Fruit fly (Drosophila melanogaster): ENCODE data around the gene CG31178.

DNA sequence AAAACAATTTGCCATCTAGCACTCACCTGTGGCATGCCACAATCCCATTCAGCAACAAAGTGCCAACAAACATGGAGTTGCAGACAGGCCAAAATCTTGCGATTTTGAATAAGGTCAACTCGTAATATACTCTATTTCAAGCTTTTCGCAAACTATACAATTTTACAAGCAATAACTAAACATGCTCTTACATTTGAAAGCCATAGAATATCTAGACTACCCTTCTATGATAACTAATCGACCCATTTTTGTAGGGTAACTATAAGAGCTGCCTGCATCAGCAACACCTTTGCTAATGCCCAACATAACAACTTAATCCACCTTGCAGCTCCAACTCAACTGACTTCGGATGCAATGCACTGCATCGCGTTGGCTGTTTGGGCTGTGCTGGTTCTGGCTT lies 47.0 kb downstream of the CG31178 start:
- TF ChIP-seq cic (GFP tag; optimal IDR thresholded peaks at IDR 0.05): no peak
- no peak for TF ChIP-seq tj (GFP tag; optimal IDR thresholded peaks at IDR 0.05)
- no peak for TF ChIP-seq cnc (optimal IDR thresholded peaks at IDR 0.05)
- TF ChIP-seq CG14711 (tag; optimal IDR thresholded peaks at IDR 0.05): no peak
- TF ChIP-seq pad (GFP tag; optimal IDR thresholded peaks at IDR 0.05): no peak
- TF ChIP-seq Mnt (GFP tag; optimal IDR thresholded peaks at IDR 0.05): no peak
- no peak for TF ChIP-seq CG11617 (GFP tag; optimal IDR thresholded peaks at IDR 0.05)
- TF ChIP-seq CG12768 (GFP tag; optimal IDR thresholded peaks at IDR 0.05): no peak
